Worm (Caenorhabditis elegans) whole organism, mixed stage, embryonic: ENCODE data around the gene inx-6.

Experiments
- M03D4.4 ChIP-seq: sonication (generic microtip); optimal IDR thresholded peaks from 2 replicates; lab custom pipeline; 2017; ENCODE audit warnings: mild to moderate bottlenecking, missing genetic modification characterization, missing compliant biosample characterization
- bed-3 ChIP-seq: fragments of 200-800 bp; sonication (Bioruptor generic); optimal IDR thresholded peaks from 3 replicates; lab custom pipeline; 2018; ENCODE audit warnings: mild to moderate bottlenecking, missing genetic modification characterization, moderate library complexity, missing compliant biosample characterization
- blmp-1 ChIP-seq: fragments of 150-350 bp; optimal IDR thresholded peaks from 2 replicates; lab custom pipeline; 2014; ENCODE audit warnings: missing biosample characterization, missing genetic modification characterization
- ceh-39 ChIP-seq: fragments of 150-350 bp; optimal IDR thresholded peaks from 2 replicates; lab custom pipeline; 2014; ENCODE audit warnings: missing biosample characterization, missing genetic modification characterization
- ceh-43 ChIP-seq: fragments of 200-800 bp; sonication (Bioruptor generic); optimal IDR thresholded peaks from 2 replicates; lab custom pipeline; 2018; ENCODE audit warnings: mild to moderate bottlenecking, missing genetic modification characterization, moderate library complexity, missing compliant biosample characterization
- ceh-83 ChIP-seq: fragments of 200-800 bp; sonication (Bioruptor generic); optimal IDR thresholded peaks from 2 replicates; lab custom pipeline; 2018; ENCODE audit warnings: mild to moderate bottlenecking, missing genetic modification characterization, missing compliant biosample characterization
- cnd-1 ChIP-seq: fragments of 200-800 bp; sonication (Bioruptor generic); optimal IDR thresholded peaks from 2 replicates; lab custom pipeline; 2018; ENCODE audit warnings: mild to moderate bottlenecking, missing genetic modification characterization, missing compliant biosample characterization
- drap-1 ChIP-seq: fragments of 200-800 bp; sonication (Bioruptor generic); optimal IDR thresholded peaks from 3 replicates; lab custom pipeline; 2018; ENCODE audit warnings: mild to moderate bottlenecking, missing genetic modification characterization, missing compliant biosample characterization
- elt-1 ChIP-seq: sonication (generic microtip); optimal IDR thresholded peaks from 2 replicates; lab custom pipeline; 2017; ENCODE audit warnings: missing genetic modification characterization, mild to moderate bottlenecking, missing compliant biosample characterization, antibody characterized with exemption, moderate library complexity, borderline replicate concordance; ENCODE audit not compliant: insufficient read depth
- flh-1 ChIP-seq: fragments of 200-800 bp; sonication (Bioruptor generic); optimal IDR thresholded peaks from 2 replicates; lab custom pipeline; 2018; ENCODE audit warnings: mild to moderate bottlenecking, missing genetic modification characterization, moderate library complexity, missing compliant biosample characterization
- ham-2 ChIP-seq: fragments of 200-800 bp; sonication (Bioruptor generic); optimal IDR thresholded peaks from 2 replicates; lab custom pipeline; 2018; ENCODE audit warnings: mild to moderate bottlenecking, missing genetic modification characterization, missing compliant biosample characterization
- hlh-1 ChIP-seq: fragments of 150-350 bp; optimal IDR thresholded peaks from 2 replicates; lab custom pipeline; 2014; ENCODE audit warnings: missing biosample characterization, missing genetic modification reagents, missing genetic modification characterization
- lin-32 ChIP-seq: fragments of 200-800 bp; sonication (Bioruptor generic); optimal IDR thresholded peaks from 2 replicates; lab custom pipeline; 2018; ENCODE audit warnings: mild to moderate bottlenecking, missing genetic modification characterization, missing compliant biosample characterization
- lsy-2 ChIP-seq: fragments of 150-350 bp; optimal IDR thresholded peaks from 2 replicates; lab custom pipeline; 2014; ENCODE audit warnings: missing biosample characterization, missing genetic modification characterization
- mab-5 ChIP-seq: fragments of 150-350 bp; optimal IDR thresholded peaks from 2 replicates; lab custom pipeline; 2014; ENCODE audit warnings: missing biosample characterization, missing genetic modification characterization
- mep-1 ChIP-seq: fragments of 150-350 bp; optimal IDR thresholded peaks from 2 replicates; lab custom pipeline; 2017; ENCODE audit warnings: missing biosample characterization, missing genetic modification reagents, missing genetic modification characterization, inconsistent platforms
- mls-2 ChIP-seq: sonication (generic microtip); optimal IDR thresholded peaks from 2 replicates; lab custom pipeline; 2016; ENCODE audit warnings: mild to moderate bottlenecking, missing genetic modification characterization, moderate library complexity, missing compliant biosample characterization
- nhr-12 ChIP-seq: fragments of 150-350 bp; optimal IDR thresholded peaks from 2 replicates; lab custom pipeline; 2014; ENCODE audit warnings: missing biosample characterization, missing genetic modification characterization
- nhr-2 ChIP-seq: fragments of 150-350 bp; optimal IDR thresholded peaks from 2 replicates; lab custom pipeline; 2014; ENCODE audit warnings: missing biosample characterization, missing genetic modification characterization
- nhr-237 ChIP-seq: fragments of 150-350 bp; optimal IDR thresholded peaks from 2 replicates; lab custom pipeline; 2014; ENCODE audit warnings: missing biosample characterization, missing genetic modification characterization
- nhr-28 ChIP-seq: fragments of 150-350 bp; optimal IDR thresholded peaks from 2 replicates; lab custom pipeline; 2014; ENCODE audit warnings: missing biosample characterization, missing genetic modification characterization
- nhr-76 ChIP-seq: sonication (generic microtip); optimal IDR thresholded peaks from 2 replicates; lab custom pipeline; 2017; ENCODE audit warnings: missing biosample characterization, missing genetic modification characterization
- pha-4 ChIP-seq: fragments of 150-350 bp; optimal IDR thresholded peaks from 2 replicates; lab custom pipeline; 2018; ENCODE audit warnings: missing biosample characterization, missing genetic modification reagents, missing genetic modification characterization
- sem-2 ChIP-seq: fragments of 200-800 bp; sonication (Bioruptor generic); optimal IDR thresholded peaks from 2 replicates; lab custom pipeline; 2018; ENCODE audit warnings: mild to moderate bottlenecking, missing genetic modification characterization, missing compliant biosample characterization
- snpc-4 ChIP-seq: fragments of 150-350 bp; optimal IDR thresholded peaks from 2 replicates; lab custom pipeline; 2014; ENCODE audit warnings: missing biosample characterization, missing genetic modification characterization
- sptf-1 ChIP-seq: sonication (generic microtip); optimal IDR thresholded peaks from 2 replicates; lab custom pipeline; 2017; ENCODE audit warnings: mild to moderate bottlenecking, missing genetic modification characterization, moderate library complexity, missing compliant biosample characterization
- tbx-8 ChIP-seq: fragments of 200-800 bp; sonication (Bioruptor generic); optimal IDR thresholded peaks from 2 replicates; lab custom pipeline; 2018; ENCODE audit warnings: mild to moderate bottlenecking, missing genetic modification characterization, moderate library complexity, missing compliant biosample characterization
- unc-120 ChIP-seq: sonication (generic microtip); optimal IDR thresholded peaks from 2 replicates; lab custom pipeline; 2017; ENCODE audit warnings: missing genetic modification characterization, missing compliant biosample characterization; ENCODE audit not compliant: poor library complexity, severe bottlenecking
- unc-62 ChIP-seq: fragments of 150-350 bp; optimal IDR thresholded peaks from 2 replicates; lab custom pipeline; 2014; ENCODE audit warnings: missing biosample characterization, missing genetic modification reagents, missing genetic modification characterization
- zip-8 ChIP-seq: fragments of 150-350 bp; optimal IDR thresholded peaks from 2 replicates; lab custom pipeline; 2014; ENCODE audit warnings: missing biosample characterization, missing genetic modification characterization

Gene inx-6

ce11 chrIV:12789088-12789487 is 42.7 kb downstream of the inx-6 start, which contains the start of gene F07C6.3:
Gene F07C6.3 (plus strand): TSS chrIV:12789235.
- TF ChIP-seq nhr-12 (tag; lab: Kevin White, UChicago) = no peak
- no peak for TF ChIP-seq flh-1 (GFP tag; lab: Kevin White, UChicago)
- no peak for TF ChIP-seq mls-2 (tag; lab: Kevin White, UChicago)
- no peak for TF ChIP-seq ceh-43
- TF ChIP-seq ham-2 (GFP tag; lab: Kevin White, UChicago) = no peak
- no peak for TF ChIP-seq elt-1 (tag; lab: Kevin White, UChicago)
- no peak for TF ChIP-seq nhr-237 (tag; lab: Kevin White, UChicago)
- no peak for TF ChIP-seq ceh-39 (tag; lab: Kevin White, UChicago)
- no peak for TF ChIP-seq blmp-1 (tag; lab: Kevin White, UChicago)
- TF ChIP-seq lin-32 (GFP tag; lab: Kevin White, UChicago) = no peak
- no peak for TF ChIP-seq sem-2 (GFP tag; lab: Kevin White, UChicago)
- TF ChIP-seq mab-5 (tag; lab: Kevin White, UChicago) = no peak
- no peak for TF ChIP-seq snpc-4
- TF ChIP-seq sptf-1 (tag; lab: Kevin White, UChicago) = no peak
- no peak for TF ChIP-seq unc-62 (GFP tag; lab: Kevin White, UChicago)
- TF ChIP-seq M03D4.4 = no peak
- TF ChIP-seq, all 35 proteins: peak for 0

- TF ChIP-seq cnd-1 (tag; lab: Kevin White, UChicago) (no peak), zip-8 (tag; lab: Kevin White, UChicago) (no peak), flh-1 (GFP tag; lab: Kevin White, UChicago) (no peak), nhr-76 (tag; lab: Kevin White, UChicago) (no peak), ceh-43 (no peak), unc-120 (tag; lab: Kevin White, UChicago) (no peak), drap-1 (GFP tag; lab: Kevin White, UChicago) (no peak), blmp-1 (tag; lab: Kevin White, UChicago) (no peak), sptf-1 (tag; lab: Kevin White, UChicago) (no peak), ceh-39 (tag; lab: Kevin White, UChicago) (no peak), nhr-237 (tag; lab: Kevin White, UChicago) (no peak), mls-2 (tag; lab: Kevin White, UChicago) (no peak), ceh-83 (GFP tag; lab: Kevin White, UChicago) (no peak), bed-3 (no peak), tbx-8 (GFP tag; lab: Kevin White, UChicago) (no peak), pha-4 (tag; lab: Kevin White, UChicago) (no peak), nhr-2 (tag; lab: Kevin White, UChicago) (no peak)
Observed at ce11 chrIV:12790871-12791270, 44.5 kb downstream of the inx-6 start, which contains the start of gene F07C6.2. Gene F07C6.2 (plus strand): TSS chrIV:12791171.

- TF ChIP-seq hlh-1 (tag; lab: Kevin White, UChicago) (no peak), drap-1 (GFP tag; lab: Kevin White, UChicago) (no peak), mep-1 (tag; lab: Kevin White, UChicago) (no peak), nhr-2 (tag; lab: Kevin White, UChicago) (no peak), nhr-28 (tag; lab: Kevin White, UChicago) (no peak), flh-1 (GFP tag; lab: Kevin White, UChicago) (no peak), lsy-2 (tag; lab: Kevin White, UChicago) (no peak), mab-5 (tag; lab: Kevin White, UChicago) (no peak), ceh-43 (no peak), nhr-12 (tag; lab: Kevin White, UChicago) (no peak), sptf-1 (tag; lab: Kevin White, UChicago) (no peak), ceh-39 (tag; lab: Kevin White, UChicago) (no peak), snpc-4 (no peak), blmp-1 (tag; lab: Kevin White, UChicago) (no peak), lin-32 (GFP tag; lab: Kevin White, UChicago) (no peak), bed-3 (no peak), elt-1 (tag; lab: Kevin White, UChicago) (no peak), unc-120 (tag; lab: Kevin White, UChicago) (no peak), pha-4 (tag; lab: Kevin White, UChicago) (no peak)
Observed at ce11 chrIV:12792494-12792893, 46.1 kb downstream of the inx-6 start, which contains the start of gene F07C6.6. Gene F07C6.6 (plus strand): TSS chrIV:12792794.

- TF ChIP-seq hlh-1 (tag; lab: Kevin White, UChicago) = no peak
- TF ChIP-seq mab-5 (tag; lab: Kevin White, UChicago) = no peak
- no peak for TF ChIP-seq nhr-76 (tag; lab: Kevin White, UChicago)
Observed at ce11 chrIV:12793621-12794020, 47.2 kb downstream of the inx-6 start, which contains the start of gene pin-2. Gene pin-2 (plus strand): TSS chrIV:12793847.
